Fruit fly (Drosophila melanogaster): ENCODE measurements around the gene CG10479.
A peak's percentile ranks its signal among the peaks of the same experiment; 100 is the strongest.

Gene CG10479

dm6 chr3L:5988675-5989074 is 12.9 kb upstream of the CG10479 start (continued):
- TF ChIP-seq Myb (GFP tag; optimal IDR thresholded peaks at IDR 0.05) (no peak), CG2202 (tag; optimal IDR thresholded peaks at IDR 0.05) (peak; percentile 25), kni (GFP tag; optimal IDR thresholded peaks at IDR 0.05) (no peak), CG17829 (tag; optimal IDR thresholded peaks at IDR 0.05) (peak; percentile 80), Mad (GFP tag; optimal IDR thresholded peaks at IDR 0.05) (no peak), CG11696 (GFP tag; IDR thresholded peaks at IDR 0.05) (peak; percentile 30; the same call in 1 of the 2 replicates), CG14860 (GFP tag; IDR thresholded peaks at IDR 0.05; ENCODE audit: partially characterized antibody) (no peak), CG13123 (GFP tag; optimal IDR thresholded peaks at IDR 0.05) (no peak), fd64A (GFP tag; optimal IDR thresholded peaks at IDR 0.05) (peak; percentile 9), Optix (GFP tag; IDR thresholded peaks at IDR 0.05) (0 out of 3 replicates have a peak, but pooled peaks have one; percentile 42), stc (GFP tag; IDR thresholded peaks at IDR 0.05) (peak; percentile 23; the same call in 1 of the 2 replicates), Side (GFP tag; optimal IDR thresholded peaks at IDR 0.05) (peak; percentile 35), CG14050 (GFP tag; IDR thresholded peaks at IDR 0.05) (no peak), ind (GFP tag; optimal IDR thresholded peaks at IDR 0.05) (peak; percentile 2), tx (GFP tag; optimal IDR thresholded peaks at IDR 0.05) (no peak), Bgb (GFP tag; IDR thresholded peaks at IDR 0.05; ENCODE audit: partially characterized antibody) (no peak), CG7786 (GFP tag; optimal IDR thresholded peaks at IDR 0.05) (no peak), Mrtf (GFP tag; IDR thresholded peaks at IDR 0.05) (peak; percentile 40; the same call in 1 of the 3 replicates), nmo (GFP tag; optimal IDR thresholded peaks at IDR 0.05) (peak; percentile 47), BEAF-32 (GFP tag; optimal IDR thresholded peaks at IDR 0.05) (no peak), CG11723 (GFP tag; optimal IDR thresholded peaks at IDR 0.05) (no peak), Lim3 (GFP tag; IDR thresholded peaks at IDR 0.05) (0 out of 2 replicates have a peak, but pooled peaks have one; percentile 9), amos (GFP tag; IDR thresholded peaks at IDR 0.05; ENCODE audit: partially characterized antibody) (no peak), stwl (tag; optimal IDR thresholded peaks at IDR 0.05) (peak; percentile 35), CG6654 (GFP tag; optimal IDR thresholded peaks at IDR 0.05) (peak; percentile 9), cwo (GFP tag; optimal IDR thresholded peaks at IDR 0.05) (no peak), Scr (GFP tag; IDR thresholded peaks at IDR 0.05; ENCODE audit: partially characterized antibody) (no peak), CG2120 (GFP tag; optimal IDR thresholded peaks at IDR 0.05) (no peak), Doc3 (GFP tag; IDR thresholded peaks at IDR 0.05; ENCODE audit: partially characterized antibody) (no peak), Dbx (GFP tag; IDR thresholded peaks at IDR 0.05) (no peak), zen (tag; optimal IDR thresholded peaks at IDR 0.05) (peak; percentile 72), CG18764 (GFP tag; optimal IDR thresholded peaks at IDR 0.05) (peak; percentile 51), repo (GFP tag; optimal IDR thresholded peaks at IDR 0.05) (peak; percentile 39), trh (GFP tag; optimal IDR thresholded peaks at IDR 0.05) (no peak), CG14014 (GFP tag; IDR thresholded peaks at IDR 0.05) (no peak), CG6813 (GFP tag; optimal IDR thresholded peaks at IDR 0.05) (peak; percentile 43), Atf6 (GFP tag; IDR thresholded peaks at IDR 0.05) (no peak), Opbp (GFP tag; IDR thresholded peaks at IDR 0.05; ENCODE audit: partially characterized antibody) (no peak), CG5180 (GFP tag; optimal IDR thresholded peaks at IDR 0.05) (peak; percentile 17), Meics (GFP tag; optimal IDR thresholded peaks at IDR 0.05) (no peak), luna (GFP tag; optimal IDR thresholded peaks at IDR 0.05) (no peak), CG34224 (GFP tag; IDR thresholded peaks at IDR 0.05; ENCODE audit: partially characterized antibody) (no peak), CG2116 (GFP tag; optimal IDR thresholded peaks at IDR 0.05) (no peak), CG5953 (GFP tag; IDR thresholded peaks at IDR 0.05) (no peak; the same call in 1 of the 2 replicates), otp (GFP tag; IDR thresholded peaks at IDR 0.05) (peak; percentile 83), h (optimal IDR thresholded peaks at IDR 0.05) (no peak), btn (GFP tag; optimal IDR thresholded peaks at IDR 0.05) (no peak), ash1 (GFP tag; optimal IDR thresholded peaks at IDR 0.05) (no peak), Fer2 (tag; optimal IDR thresholded peaks at IDR 0.05) (no peak), row (GFP tag; IDR thresholded peaks at IDR 0.05) (peak; percentile 55), lbe (GFP tag; optimal IDR thresholded peaks at IDR 0.05) (no peak)

All from whole organism, embryonic.